Fruit fly (Drosophila melanogaster) whole organism, adult: ENCODE data around the gene CG14221.

ENCODE experiments used
- CG11617 ChIP-seq: fragments of 200-800 bp; sonication (Bioruptor generic); optimal IDR thresholded peaks from 2 replicates; lab custom pipeline; 2017; ENCODE audit warnings: mild to moderate bottlenecking, missing biosample characterization, missing genetic modification reagents, missing genetic modification characterization
- CG12768 ChIP-seq: fragments of 200-800 bp; sonication (Bioruptor generic); optimal IDR thresholded peaks from 2 replicates; lab custom pipeline; 2017; ENCODE audit warnings: missing biosample characterization, missing genetic modification characterization, mild to moderate bottlenecking, moderate library complexity, missing genetic modification reagents
- CG14711 ChIP-seq: fragments of 200-800 bp; sonication (Bioruptor generic); optimal IDR thresholded peaks from 2 replicates; lab custom pipeline; 2018; ENCODE audit warnings: missing biosample characterization, mild to moderate bottlenecking, missing genetic modification characterization, moderate library complexity
- CG1620 ChIP-seq: fragments of 200-800 bp; sonication (Bioruptor generic); optimal IDR thresholded peaks from 2 replicates; lab custom pipeline; 2016; ENCODE audit warnings: missing biosample characterization, missing genetic modification characterization
- CG33017 ChIP-seq: fragments of 200-800 bp; sonication (Bioruptor generic); optimal IDR thresholded peaks from 2 replicates; lab custom pipeline; 2018; ENCODE audit warnings: missing biosample characterization, mild to moderate bottlenecking, missing genetic modification characterization, moderate library complexity
- CG5204 ChIP-seq: fragments of 200-800 bp; sonication (Bioruptor generic); optimal IDR thresholded peaks from 2 replicates; lab custom pipeline; 2016; ENCODE audit warnings: missing biosample characterization, missing genetic modification characterization
- CG7045 ChIP-seq: fragments of 200-800 bp; sonication (Bioruptor generic); optimal IDR thresholded peaks from 2 replicates; lab custom pipeline; 2017; ENCODE audit warnings: missing biosample characterization, mild to moderate bottlenecking, missing genetic modification characterization
- CG7101 ChIP-seq: fragments of 200-800 bp; sonication (Bioruptor generic); optimal IDR thresholded peaks from 2 replicates; lab custom pipeline; 2018; ENCODE audit warnings: missing biosample characterization, mild to moderate bottlenecking, missing genetic modification characterization, moderate library complexity
- Clk ChIP-seq: fragments of 200-800 bp; sonication (Bioruptor generic); optimal IDR thresholded peaks from 2 replicates; lab custom pipeline; 2017; ENCODE audit warnings: missing biosample characterization, missing genetic modification characterization
- Crg-1 ChIP-seq: fragments of 200-800 bp; sonication (Bioruptor generic); optimal IDR thresholded peaks from 2 replicates; lab custom pipeline; 2016; ENCODE audit warnings: missing biosample characterization, missing genetic modification characterization
- Hr96 ChIP-seq: fragments of 200-800 bp; sonication (Bioruptor generic); optimal IDR thresholded peaks from 2 replicates; lab custom pipeline; 2016; ENCODE audit warnings: missing biosample characterization, missing genetic modification characterization
- Mnt ChIP-seq: fragments of 200-800 bp; sonication (Bioruptor generic); optimal IDR thresholded peaks from 2 replicates; lab custom pipeline; 2016; ENCODE audit warnings: missing biosample characterization, mild to moderate bottlenecking, missing genetic modification characterization
- bab1 ChIP-seq: fragments of 200-800 bp; sonication (Bioruptor generic); optimal IDR thresholded peaks from 3 replicates; lab custom pipeline; 2019; ENCODE audit warnings: missing biosample characterization, mild to moderate bottlenecking, missing genetic modification characterization, moderate library complexity
- cic ChIP-seq: fragments of 200-800 bp; sonication (Bioruptor generic); optimal IDR thresholded peaks from 2 replicates; lab custom pipeline; 2017; ENCODE audit warnings: missing biosample characterization, mild to moderate bottlenecking, missing genetic modification characterization, moderate library complexity
- cnc ChIP-seq, 2 experiments: fragments of >200 bp; optimal IDR thresholded peaks; 2 replicates each; lab custom pipeline; 2017
- kay ChIP-seq: fragments of 200-800 bp; sonication (Bioruptor generic); peaks from one replicate; lab custom pipeline; 2016; ENCODE audit warnings: missing biosample characterization, missing genetic modification characterization, borderline replicate concordance
- ovo ChIP-seq: fragments of 200-800 bp; sonication (Bioruptor generic); optimal IDR thresholded peaks from 2 replicates; lab custom pipeline; 2016; ENCODE audit warnings: missing biosample characterization, missing genetic modification characterization
- pad ChIP-seq: fragments of 200-800 bp; sonication (Bioruptor generic); optimal IDR thresholded peaks from 3 replicates; lab custom pipeline; 2017; ENCODE audit warnings: missing biosample characterization, missing genetic modification characterization, mild to moderate bottlenecking, moderate library complexity, missing genetic modification reagents
- tj ChIP-seq: fragments of 200-800 bp; sonication (Bioruptor generic); optimal IDR thresholded peaks from 3 replicates; lab custom pipeline; 2017; ENCODE audit warnings: missing biosample characterization, mild to moderate bottlenecking, missing genetic modification characterization, moderate library complexity
- toe ChIP-seq: fragments of 200-800 bp; sonication (Bioruptor generic); optimal IDR thresholded peaks from 2 replicates; lab custom pipeline; 2016; ENCODE audit warnings: missing biosample characterization, missing genetic modification characterization

Gene CG14221

DNA sequence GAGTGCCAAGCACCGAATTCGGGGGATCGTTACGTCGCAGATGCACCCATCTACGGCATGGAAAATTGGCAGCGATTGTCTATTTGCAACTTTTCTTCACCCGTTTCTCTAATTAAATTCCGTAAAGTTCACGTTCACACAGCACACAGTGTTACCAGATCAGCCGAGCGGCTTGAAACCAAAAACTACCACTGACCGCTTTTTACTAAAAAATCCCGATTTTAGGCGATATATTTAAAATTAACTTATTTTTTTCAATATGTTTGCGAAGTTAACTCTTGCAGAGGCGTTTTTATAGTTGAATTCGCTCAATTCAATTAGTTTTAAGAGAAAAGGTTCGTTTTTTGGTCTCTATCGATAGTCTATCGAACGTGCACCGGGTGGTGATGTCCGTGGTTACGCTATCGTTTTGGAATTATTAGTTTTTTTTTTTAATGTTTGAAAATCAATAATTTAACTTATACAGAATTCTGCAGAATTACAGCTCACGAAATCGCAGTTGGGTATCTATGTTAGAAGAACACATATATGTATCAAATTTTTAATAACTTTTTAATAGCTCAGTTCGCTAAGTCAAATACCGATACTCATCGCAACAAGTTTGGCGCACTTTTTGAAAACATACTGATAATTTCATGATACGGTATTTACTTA is 41.3 kb downstream of the CG14221 start, which contains the start of gene Tao:
TSS of gene Tao (minus strand) at position 153 of the 654 bp plus-strand sequence.
- TF ChIP-seq Hr96 (GFP tag; lab: Kevin White, UChicago) (no peak), CG14711 (tag; lab: Kevin White, UChicago) (no peak), toe (no peak), CG1620 (no peak)

DNA sequence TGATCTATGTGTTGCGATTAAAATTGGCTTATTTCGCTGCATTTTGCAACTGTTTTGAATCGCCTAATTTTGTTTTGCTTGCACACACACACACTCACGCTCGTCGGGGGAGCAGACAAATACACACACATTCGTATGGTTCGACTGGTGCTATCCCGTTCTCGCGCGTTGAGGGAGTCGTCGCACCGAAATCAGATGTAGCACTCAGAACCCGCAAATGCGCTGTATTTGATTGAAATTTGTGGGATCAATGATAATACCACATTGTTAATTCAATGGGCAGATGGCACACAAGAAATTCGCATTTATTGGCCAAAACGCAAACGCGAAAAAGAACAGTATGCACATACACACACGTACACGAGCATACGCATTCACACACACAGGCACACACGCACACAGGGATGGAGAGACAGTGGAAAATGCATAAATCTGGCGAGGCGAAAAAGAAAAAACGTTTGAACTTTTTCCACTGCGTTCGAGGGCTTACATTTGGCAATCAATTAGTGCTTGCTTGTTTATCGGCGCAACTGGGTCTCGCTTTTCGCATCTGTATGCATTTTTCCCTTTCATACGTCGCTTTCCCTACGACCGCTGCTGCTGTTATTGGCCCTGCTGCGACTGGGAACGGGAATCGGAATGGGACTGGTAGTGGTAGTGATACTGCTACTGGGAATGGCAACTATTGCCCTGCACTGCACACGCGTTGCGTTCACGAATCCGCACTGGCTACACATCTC is 42.0 kb downstream of the CG14221 start:
- TF ChIP-seq tj (GFP tag; lab: Kevin White, UChicago) (peak; percentile 41), ovo (GFP tag; lab: Kevin White, UChicago) (no peak), CG11617 (GFP tag; lab: Kevin White, UChicago) (peak; percentile 18), cnc (optimal IDR thresholded peaks at IDR 0.05; lab: Kevin White, UChicago) (no peak), Crg-1 (GFP tag; lab: Kevin White, UChicago) (no peak), CG7101 (tag; lab: Kevin White, UChicago) (peak; percentile 30), CG14711 (tag; lab: Kevin White, UChicago) (no peak), CG12768 (GFP tag; lab: Kevin White, UChicago) (no peak), CG5204 (GFP tag; lab: Kevin White, UChicago) (no peak), Mnt (GFP tag; lab: Kevin White, UChicago) (peak; percentile 26), Clk (GFP tag; lab: Kevin White, UChicago) (no peak), Hr96 (GFP tag; lab: Kevin White, UChicago) (peak; percentile 62), CG33017 (tag; lab: Kevin White, UChicago) (peak; percentile 2), pad (GFP tag; lab: Kevin White, UChicago) (peak; percentile 31)

DNA sequence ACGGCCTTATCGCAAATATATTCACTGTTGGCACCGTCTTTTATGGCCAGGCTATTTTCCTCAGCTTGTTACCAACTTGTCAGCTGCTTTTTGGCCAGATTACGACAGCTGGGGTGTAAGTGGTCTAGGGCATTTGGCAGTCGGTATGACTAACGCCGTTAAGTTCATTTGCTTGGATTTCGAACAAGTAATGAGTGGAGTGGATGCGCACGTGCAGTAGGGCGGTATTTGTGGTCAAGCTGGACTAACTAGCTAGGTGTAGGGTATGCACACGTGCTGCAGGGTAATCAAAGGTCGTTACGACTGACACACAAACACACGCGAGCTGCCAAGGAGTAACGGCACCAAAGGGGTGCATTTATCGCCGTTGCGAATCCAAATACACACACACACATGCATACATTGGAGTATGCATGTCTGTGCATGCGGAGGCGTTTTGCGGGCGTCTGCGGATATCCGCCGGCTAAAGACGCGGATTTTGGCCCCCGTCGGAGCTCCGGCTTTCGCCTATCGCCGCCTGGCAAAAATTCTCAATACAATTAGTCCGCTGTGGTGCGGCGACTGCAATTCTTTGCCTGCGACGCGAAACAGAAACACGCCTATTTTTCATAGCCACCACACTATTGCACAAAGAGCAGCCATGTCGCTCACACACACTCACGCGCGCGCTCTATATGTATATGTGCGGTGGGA is 43.0 kb downstream of the CG14221 start:
- TF ChIP-seq CG33017 (tag; lab: Kevin White, UChicago) (no peak), CG14711 (tag; lab: Kevin White, UChicago) (no peak), toe (no peak), Mnt (GFP tag; lab: Kevin White, UChicago) (peak; percentile 80), CG11617 (GFP tag; lab: Kevin White, UChicago) (peak; percentile 27), cnc (optimal IDR thresholded peaks at IDR 0.05; lab: Kevin White, UChicago) (no peak), CG7101 (tag; lab: Kevin White, UChicago) (no peak), tj (GFP tag; lab: Kevin White, UChicago) (peak; percentile 44), pad (GFP tag; lab: Kevin White, UChicago) (peak; percentile 95), Crg-1 (GFP tag; lab: Kevin White, UChicago) (no peak), kay (GFP tag; lab: Kevin White, UChicago) (no peak), CG1620 (no peak), Clk (GFP tag; lab: Kevin White, UChicago) (no peak), CG7045 (GFP tag; lab: Kevin White, UChicago) (no peak), CG5204 (GFP tag; lab: Kevin White, UChicago) (no peak), ovo (GFP tag; lab: Kevin White, UChicago) (peak; percentile 87), CG12768 (GFP tag; lab: Kevin White, UChicago) (peak; percentile 18), Hr96 (GFP tag; lab: Kevin White, UChicago) (no peak), cic (no peak), bab1 (no peak)

DNA sequence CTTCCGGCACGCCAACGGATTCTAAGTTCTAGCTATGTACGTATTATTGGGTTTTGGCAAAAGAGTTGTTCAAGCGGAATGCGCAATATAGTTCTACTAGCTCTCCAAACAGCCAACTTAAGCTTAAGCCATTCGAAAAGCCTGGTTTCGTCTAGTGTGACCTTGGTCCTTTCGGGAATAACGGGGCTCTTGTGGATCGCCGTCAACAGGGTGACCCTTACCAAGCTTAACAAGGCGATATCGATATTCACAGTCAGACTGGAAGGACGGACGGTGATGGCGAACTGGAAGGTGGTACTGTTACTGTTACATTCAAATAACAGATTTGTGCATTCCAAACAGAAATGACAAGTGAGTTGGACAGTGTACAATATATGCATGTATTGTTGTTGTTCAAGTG is 47.4 kb downstream of the CG14221 start:
- TF ChIP-seq CG12768 (GFP tag; lab: Kevin White, UChicago): no peak
- peak; percentile 85 for TF ChIP-seq ovo (GFP tag; lab: Kevin White, UChicago)
- TF ChIP-seq pad (GFP tag; lab: Kevin White, UChicago): peak; percentile 10
- no peak for TF ChIP-seq CG7045 (GFP tag; lab: Kevin White, UChicago)
- TF ChIP-seq Clk (GFP tag; lab: Kevin White, UChicago): no peak
- no peak for TF ChIP-seq kay (GFP tag; lab: Kevin White, UChicago)
